Worm (Caenorhabditis elegans) whole organism, L3 larva: Measurements from ENCODE around the gene klp-7.

ENCODE experiments used
- ama-1 ChIP-seq: fragments of 150-350 bp; optimal IDR thresholded peaks from 2 replicates; lab custom pipeline; 2018
- elt-1 ChIP-seq: fragments of 150-350 bp; optimal IDR thresholded peaks from 2 replicates; lab custom pipeline; 2014; ENCODE audit warnings: missing biosample characterization, missing genetic modification characterization
- lin-15B ChIP-seq: fragments of 150-350 bp; optimal IDR thresholded peaks from 2 replicates; lab custom pipeline; 2014; ENCODE audit warnings: missing biosample characterization, missing genetic modification characterization
- nfya-1 ChIP-seq: sonication (generic microtip); optimal IDR thresholded peaks from 2 replicates; lab custom pipeline; 2017; ENCODE audit warnings: missing genetic modification characterization, mild to moderate bottlenecking, missing compliant biosample characterization, antibody characterized with exemption, moderate library complexity; ENCODE audit not compliant: insufficient read depth
- nhr-12 ChIP-seq: fragments of 150-350 bp; optimal IDR thresholded peaks from 2 replicates; lab custom pipeline; 2014; ENCODE audit warnings: missing biosample characterization, missing genetic modification characterization
- nhr-237 ChIP-seq: fragments of 150-350 bp; optimal IDR thresholded peaks from 2 replicates; lab custom pipeline; 2014; ENCODE audit warnings: missing biosample characterization, missing genetic modification characterization
- nhr-76 ChIP-seq: fragments of 150-350 bp; sonication (generic microtip); optimal IDR thresholded peaks from 5 replicates; lab custom pipeline; 2014; ENCODE audit warnings: missing biosample characterization, missing genetic modification characterization
- pha-4 ChIP-seq: fragments of 150-350 bp; optimal IDR thresholded peaks from 2 replicates; lab custom pipeline; 2014; ENCODE audit warnings: missing biosample characterization, missing genetic modification reagents, missing genetic modification characterization
- unc-62 ChIP-seq: fragments of 150-350 bp; sonication (generic microtip); optimal IDR thresholded peaks from 4 replicates; lab custom pipeline; 2014; ENCODE audit warnings: missing biosample characterization, missing genetic modification reagents, missing genetic modification characterization
- ztf-11 ChIP-seq: fragments of 150-350 bp; optimal IDR thresholded peaks from 2 replicates; lab custom pipeline; 2014; ENCODE audit warnings: missing biosample characterization, missing genetic modification characterization
- ztf-4 ChIP-seq: fragments of 150-350 bp; optimal IDR thresholded peaks from 2 replicates; lab custom pipeline; 2014; ENCODE audit warnings: missing biosample characterization, missing genetic modification characterization

DNA sequence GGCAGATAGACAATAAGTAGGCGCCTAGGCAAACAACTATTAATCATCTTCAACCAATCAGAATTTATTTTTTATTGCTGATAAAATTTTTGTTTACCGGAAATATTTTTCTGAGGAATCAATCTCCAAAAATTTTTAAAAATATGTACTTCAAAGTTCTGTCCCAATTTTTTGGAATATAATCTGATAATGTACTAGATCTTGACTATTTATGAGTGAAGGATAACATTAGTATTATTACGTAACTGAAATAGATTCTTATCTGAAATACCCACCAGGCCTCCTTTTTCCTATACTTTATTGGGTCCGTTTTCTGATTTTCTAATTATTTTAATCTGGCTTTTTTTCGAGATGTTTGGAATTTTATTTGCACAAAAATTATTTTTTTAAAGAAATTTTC is 25.8 kb downstream of the klp-7 start:
- TF ChIP-seq nhr-237 (tag; lab: Kevin White, UChicago) (no peak), unc-62 (GFP tag; lab: Kevin White, UChicago) (no peak), ztf-11 (tag; lab: Kevin White, UChicago) (no peak), ama-1 (lab: Kevin White, UChicago) (no peak), lin-15B (no peak), elt-1 (no peak), nhr-76 (tag; lab: Kevin White, UChicago) (no peak), ztf-4 (tag; lab: Kevin White, UChicago) (no peak), pha-4 (tag; lab: Kevin White, UChicago) (no peak), nhr-12 (no peak), nfya-1 (tag; lab: Kevin White, UChicago) (no peak)
